Fruit fly (Drosophila melanogaster) S2 (cell line): ENCODE measurements around the gene yellow-b.

Experiments used
- CG8478 ChIP-seq: fragments of >200 bp; optimal IDR thresholded peaks from 2 replicates; lab custom pipeline; 2018
- CTCF ChIP-seq, 2 experiments: fragments of >200 bp; optimal IDR thresholded peaks; 2 replicates each; lab custom pipeline; 2018

- no peak for TF ChIP-seq CG8478 (lab: Kevin White, UChicago)
- TF ChIP-seq CTCF (optimal IDR thresholded peaks at IDR 0.05; lab: Kevin White, UChicago): no peak
Measured at dm6 chr2L:16730939-16731338, 23.2 kb upstream of the yellow-b start, which contains the start of gene CG17996.
